Worm (Caenorhabditis elegans) whole organism, late embryonic: ENCODE measurements around the gene F07F6.8.

Source experiments
- C38D4.7 ChIP-seq: fragments of 200-800 bp; sonication (Bioruptor generic); optimal IDR thresholded peaks from 2 replicates; lab custom pipeline; 2018; ENCODE audit warnings: mild to moderate bottlenecking, missing genetic modification characterization, moderate library complexity, missing compliant biosample characterization
- F13H6.1 ChIP-seq: sonication (generic microtip); optimal IDR thresholded peaks from 2 replicates; lab custom pipeline; 2016; ENCODE audit warnings: missing genetic modification characterization, missing compliant biosample characterization
- ama-1 ChIP-seq: fragments of 150-350 bp; optimal IDR thresholded peaks from 2 replicates; lab custom pipeline; 2014
- ceh-14 ChIP-seq: sonication (generic microtip); optimal IDR thresholded peaks from 2 replicates; lab custom pipeline; 2016; ENCODE audit warnings: missing genotype, missing genetic modification characterization, missing compliant biosample characterization
- ceh-18 ChIP-seq: sonication (generic microtip); optimal IDR thresholded peaks from 2 replicates; lab custom pipeline; 2016; ENCODE audit warnings: missing genetic modification characterization, missing compliant biosample characterization
- ceh-24 ChIP-seq: sonication (generic microtip); optimal IDR thresholded peaks from 2 replicates; lab custom pipeline; 2016; ENCODE audit warnings: mild to moderate bottlenecking, missing genetic modification characterization, missing compliant biosample characterization
- ceh-31 ChIP-seq: sonication (generic microtip); optimal IDR thresholded peaks from 2 replicates; lab custom pipeline; 2016; ENCODE audit warnings: missing genetic modification characterization, missing compliant biosample characterization
- ceh-45 ChIP-seq: fragments of 200-800 bp; sonication (Bioruptor generic); IDR thresholded peaks from 2 replicates; pipeline ENCODE4 v1.3.6; 2022; ENCODE audit warnings: missing genetic modification reagents, missing genetic modification characterization, missing compliant biosample characterization
- ceh-6 ChIP-seq: fragments of 200-800 bp; sonication (Bioruptor generic); optimal IDR thresholded peaks from 2 replicates; lab custom pipeline; 2018; ENCODE audit warnings: mild to moderate bottlenecking, missing genetic modification characterization, missing compliant biosample characterization
- che-1 ChIP-seq: sonication (generic microtip); optimal IDR thresholded peaks from 2 replicates; lab custom pipeline; 2016; ENCODE audit warnings: mild to moderate bottlenecking, missing genetic modification characterization, missing compliant biosample characterization
- dmd-4 ChIP-seq: sonication (generic microtip); optimal IDR thresholded peaks from 2 replicates; lab custom pipeline; 2016; ENCODE audit warnings: borderline replicate concordance, missing genetic modification characterization, missing compliant biosample characterization
- elt-4 ChIP-seq: sonication (generic microtip); optimal IDR thresholded peaks from 2 replicates; lab custom pipeline; 2016; ENCODE audit warnings: missing genetic modification characterization, missing compliant biosample characterization
- fkh-6 ChIP-seq: sonication (generic microtip); optimal IDR thresholded peaks from 2 replicates; lab custom pipeline; 2016; ENCODE audit warnings: missing genetic modification characterization, missing compliant biosample characterization
- hlh-13 ChIP-seq: fragments of 200-800 bp; sonication (Bioruptor generic); optimal IDR thresholded peaks from 2 replicates; lab custom pipeline; 2018; ENCODE audit warnings: mild to moderate bottlenecking, missing genetic modification characterization, missing compliant biosample characterization
- hlh-30 ChIP-seq: sonication (generic microtip); optimal IDR thresholded peaks from 2 replicates; lab custom pipeline; 2017; ENCODE audit warnings: antibody characterized with exemption, missing genetic modification characterization, missing compliant biosample characterization; ENCODE audit not compliant: insufficient read depth
- lin-11 ChIP-seq: fragments of 200-800 bp; sonication (Bioruptor generic); optimal IDR thresholded peaks from 2 replicates; lab custom pipeline; 2018; ENCODE audit warnings: mild to moderate bottlenecking, missing genetic modification characterization, missing compliant biosample characterization
- madf-2 ChIP-seq: sonication (generic microtip); optimal IDR thresholded peaks from 2 replicates; lab custom pipeline; 2017; ENCODE audit warnings: missing genetic modification characterization, missing compliant biosample characterization
- nhr-11 ChIP-seq: fragments of 150-350 bp; optimal IDR thresholded peaks from 2 replicates; lab custom pipeline; 2014; ENCODE audit warnings: missing biosample characterization, missing genetic modification characterization
- npax-4 ChIP-seq: sonication (generic microtip); optimal IDR thresholded peaks from 2 replicates; lab custom pipeline; 2016; ENCODE audit warnings: missing genetic modification characterization, missing compliant biosample characterization
- odd-2 ChIP-seq: sonication (generic microtip); optimal IDR thresholded peaks from 2 replicates; lab custom pipeline; 2017; ENCODE audit warnings: antibody characterized with exemption, mild to moderate bottlenecking, missing genetic modification characterization, missing compliant biosample characterization
- pha-4 ChIP-seq: fragments of 150-350 bp; optimal IDR thresholded peaks from 2 replicates; lab custom pipeline; 2018; ENCODE audit warnings: missing biosample characterization, missing genetic modification reagents, missing genetic modification characterization
- ref-2 ChIP-seq: sonication (generic microtip); optimal IDR thresholded peaks from 2 replicates; lab custom pipeline; 2016; ENCODE audit warnings: missing genetic modification characterization, missing compliant biosample characterization
- rnt-1 ChIP-seq: sonication (generic microtip); optimal IDR thresholded peaks from 2 replicates; lab custom pipeline; 2016; ENCODE audit warnings: missing genetic modification characterization, missing compliant biosample characterization
- sdc-2 ChIP-seq: sonication (generic microtip); optimal IDR thresholded peaks from 2 replicates; lab custom pipeline; 2016; ENCODE audit warnings: missing genotype, missing genetic modification characterization, missing compliant biosample characterization
- sox-2 ChIP-seq: fragments of 200-800 bp; sonication (Bioruptor generic); IDR thresholded peaks from 2 replicates; pipeline ENCODE4 v1.3.6; 2022; ENCODE audit warnings: missing genetic modification reagents, missing genetic modification characterization, missing compliant biosample characterization
- sox-4 ChIP-seq: sonication (generic microtip); optimal IDR thresholded peaks from 2 replicates; lab custom pipeline; 2017; ENCODE audit warnings: mild to moderate bottlenecking, missing genetic modification characterization, inconsistent platforms, missing compliant biosample characterization
- syd-9 ChIP-seq: sonication (generic microtip); optimal IDR thresholded peaks from 2 replicates; lab custom pipeline; 2016; ENCODE audit warnings: mild to moderate bottlenecking, missing genetic modification characterization, moderate library complexity, missing compliant biosample characterization
- tbx-7 ChIP-seq: sonication (generic microtip); optimal IDR thresholded peaks from 2 replicates; lab custom pipeline; 2016; ENCODE audit warnings: missing genotype, missing genetic modification characterization, missing compliant biosample characterization
- ttx-3 ChIP-seq: sonication (generic microtip); optimal IDR thresholded peaks from 2 replicates; lab custom pipeline; 2016; ENCODE audit warnings: missing genetic modification reagents, missing genetic modification characterization, missing compliant biosample characterization
- unc-55 ChIP-seq: sonication (generic microtip); optimal IDR thresholded peaks from 2 replicates; lab custom pipeline; 2017; ENCODE audit warnings: missing biosample characterization, missing genetic modification reagents, missing genetic modification characterization
- zip-5 ChIP-seq: sonication (generic microtip); optimal IDR thresholded peaks from 2 replicates; lab custom pipeline; 2016; ENCODE audit warnings: missing genetic modification characterization, missing compliant biosample characterization

The F07F6.8 gene

ce11 chrII:5447381-5447780 lies 21.8 kb upstream of the F07F6.8 start, which contains the start of gene cex-1:
Gene cex-1 (plus strand): TSS chrII:5447681.
- TF ChIP-seq ttx-3 (tag; lab: Kevin White, UChicago) = no peak
- no peak for TF ChIP-seq ceh-6 (GFP tag; lab: Kevin White, UChicago)
- TF ChIP-seq fkh-6 (tag; lab: Kevin White, UChicago) = no peak
- TF ChIP-seq sdc-2 (tag; lab: Kevin White, UChicago) = no peak
- no peak for TF ChIP-seq ref-2
- no peak for TF ChIP-seq ceh-14 (tag; lab: Kevin White, UChicago)
- TF ChIP-seq syd-9 (tag; lab: Kevin White, UChicago) = no peak
- TF ChIP-seq lin-11 (tag; lab: Kevin White, UChicago) = no peak
- no peak for TF ChIP-seq npax-4 (tag; lab: Kevin White, UChicago)
- no peak for TF ChIP-seq hlh-30 (tag; lab: Kevin White, UChicago)

ce11 chrII:5446506-5446905 lies 21.0 kb upstream of the F07F6.8 start, which contains the start of gene nmr-1:
Gene nmr-1 (minus strand): TSS chrII:5446606.
- TF ChIP-seq elt-4 (tag; lab: Kevin White, UChicago) (no peak), ceh-14 (tag; lab: Kevin White, UChicago) (no peak), syd-9 (tag; lab: Kevin White, UChicago) (no peak), ceh-31 (no peak), sox-2 (GFP tag; lab: Robert Waterston, UW) (no peak), madf-2 (tag; lab: Kevin White, UChicago) (no peak), ceh-18 (tag; lab: Kevin White, UChicago) (no peak), F13H6.1 (tag; lab: Kevin White, UChicago) (no peak), tbx-7 (tag; lab: Kevin White, UChicago) (no peak), odd-2 (tag; lab: Kevin White, UChicago) (no peak)

ce11 chrII:5437586-5437985 lies 12.1 kb upstream of the F07F6.8 start, which contains the start of gene F07F6.1:
Gene F07F6.1 (plus strand): TSS chrII:5437886.
- TF ChIP-seq lin-11 (tag; lab: Kevin White, UChicago) (no peak), che-1 (no peak), ceh-6 (GFP tag; lab: Kevin White, UChicago) (no peak), hlh-13 (no peak), ceh-18 (tag; lab: Kevin White, UChicago) (no peak), rnt-1 (tag; lab: Kevin White, UChicago) (no peak), ama-1 (lab: Kevin White, UChicago) (no peak)

ce11 chrII:5436833-5437232 lies 11.3 kb upstream of the F07F6.8 start, which contains the start of gene dct-5:
Gene dct-5 (minus strand): TSS chrII:5436933.
- TF ChIP-seq C38D4.7 (GFP tag; lab: Kevin White, UChicago) (no peak), npax-4 (tag; lab: Kevin White, UChicago) (no peak), ceh-24 (tag; lab: Kevin White, UChicago) (no peak), che-1 (no peak), zip-5 (no peak), elt-4 (tag; lab: Kevin White, UChicago) (no peak), unc-55 (GFP tag; lab: Kevin White, UChicago) (no peak), sox-2 (GFP tag; lab: Robert Waterston, UW) (no peak), ceh-18 (tag; lab: Kevin White, UChicago) (no peak), dmd-4 (tag; lab: Kevin White, UChicago) (no peak), nhr-11 (tag; lab: Kevin White, UChicago) (no peak), pha-4 (tag; lab: Kevin White, UChicago) (no peak), ceh-45 (GFP tag; lab: Robert Waterston, UW) (no peak), ama-1 (lab: Kevin White, UChicago) (no peak), tbx-7 (tag; lab: Kevin White, UChicago) (no peak), fkh-6 (tag; lab: Kevin White, UChicago) (no peak)
- TF ChIP-seq, all 69 proteins: peak for 0

- TF ChIP-seq sox-2 (GFP tag; lab: Robert Waterston, UW) (no peak), sox-4 (tag; lab: Kevin White, UChicago) (no peak), ceh-6 (GFP tag; lab: Kevin White, UChicago) (no peak)
These were observed 7.5 kb upstream of the F07F6.8 start, which contains the start of gene srx-114 for ce11 chrII:5433069-5433468. Gene srx-114 (minus strand): TSS chrII:5433169.
